Worm (Caenorhabditis elegans) whole organism, dauer: ENCODE data around the gene C08B6.11.

Experiments used
- unc-62 ChIP-seq: sonication (generic microtip); optimal IDR thresholded peaks from 2 replicates; lab custom pipeline; 2017; ENCODE audit warnings: missing biosample characterization, missing genetic modification reagents, missing genetic modification characterization

Gene C08B6.11

ce11 chrV:10107309-10107708, at the start of gene C08B6.11:
TSS of gene C08B6.11 (plus strand) at chrV:10107609.
- TF ChIP-seq unc-62 (GFP tag; lab: Kevin White, UChicago), result no peak

ce11 chrV:10058748-10059147, 48.7 kb upstream of the C08B6.11 start:
- no peak for TF ChIP-seq unc-62 (GFP tag; lab: Kevin White, UChicago)

ce11 chrV:10060039-10060438, 47.4 kb upstream of the C08B6.11 start:
- no peak for TF ChIP-seq unc-62 (GFP tag; lab: Kevin White, UChicago)

ce11 chrV:10064221-10064620, 43.2 kb upstream of the C08B6.11 start, which contains the start of gene fipr-13:
TSS of gene fipr-13 (plus strand) at chrV:10064521.
- no peak for TF ChIP-seq unc-62 (GFP tag; lab: Kevin White, UChicago)

- no peak for TF ChIP-seq unc-62 (GFP tag; lab: Kevin White, UChicago)
Observed at ce11 chrV:10065679-10066078, 41.7 kb upstream of the C08B6.11 start.

- TF ChIP-seq unc-62 (GFP tag; lab: Kevin White, UChicago), result no peak
Observed at ce11 chrV:10066769-10067168, 40.6 kb upstream of the C08B6.11 start, which contains the start of gene npr-39. TSS of gene npr-39 (plus strand) at chrV:10067069.

ce11 chrV:10070541-10070940, 36.9 kb upstream of the C08B6.11 start, which contains the start of gene nhr-192:
TSS of gene nhr-192 (minus strand) at chrV:10070641.
- TF ChIP-seq unc-62 (GFP tag; lab: Kevin White, UChicago), result no peak

ce11 chrV:10072721-10073120, 34.7 kb upstream of the C08B6.11 start:
- no peak for TF ChIP-seq unc-62 (GFP tag; lab: Kevin White, UChicago)

ce11 chrV:10073793-10074192, 33.6 kb upstream of the C08B6.11 start, which contains the start of gene F57A8.6:
TSS of gene F57A8.6 (minus strand) at chrV:10073893.
- no peak for TF ChIP-seq unc-62 (GFP tag; lab: Kevin White, UChicago)

- TF ChIP-seq unc-62 (GFP tag; lab: Kevin White, UChicago), result no peak
Observed at ce11 chrV:10075441-10075840, 32.0 kb upstream of the C08B6.11 start, which contains the start of gene F57A8.7. TSS of gene F57A8.7 (plus strand) at chrV:10075741.

ce11 chrV:10078244-10078643, 29.2 kb upstream of the C08B6.11 start, which contains the start of gene R04B5.1:
TSS of gene R04B5.1 (minus strand) at chrV:10078344.
- TF ChIP-seq unc-62 (GFP tag; lab: Kevin White, UChicago), result no peak

- TF ChIP-seq unc-62 (GFP tag; lab: Kevin White, UChicago), result no peak
Observed at ce11 chrV:10080905-10081304, 26.5 kb upstream of the C08B6.11 start.

ce11 chrV:10081636-10082035, 25.8 kb upstream of the C08B6.11 start, which contains the start of gene nhr-205:
TSS of gene nhr-205 (minus strand) at chrV:10081776.
- no peak for TF ChIP-seq unc-62 (GFP tag; lab: Kevin White, UChicago)

- TF ChIP-seq unc-62 (GFP tag; lab: Kevin White, UChicago), result no peak
Observed at ce11 chrV:10083999-10084468, 23.4 kb upstream of the C08B6.11 start, which contains the start of gene nhr-12. TSS of gene nhr-12 (minus strand) at chrV:10084049.

- no peak for TF ChIP-seq unc-62 (GFP tag; lab: Kevin White, UChicago)
Observed at ce11 chrV:10084864-10085263, 22.5 kb upstream of the C08B6.11 start, which contains the start of gene R04B5.6. TSS of gene R04B5.6 (plus strand) at chrV:10085164.

- no peak for TF ChIP-seq unc-62 (GFP tag; lab: Kevin White, UChicago)
Observed at ce11 chrV:10086141-10086540, 21.3 kb upstream of the C08B6.11 start.

ce11 chrV:10087103-10087502, 20.3 kb upstream of the C08B6.11 start, which contains the start of gene R04B5.5:
TSS of gene R04B5.5 (plus strand) at chrV:10087480.
- TF ChIP-seq unc-62 (GFP tag; lab: Kevin White, UChicago), result no peak
